Worm (Caenorhabditis elegans): ENCODE measurements around the gene F29B9.11.

The F29B9.11 gene

ce11 chrIV:4657874-4658273 lies 2.1 kb downstream of the F29B9.11 start, which contains the start of gene col-111:
Gene col-111 (minus strand): TSS chrIV:4657974.
- TF ChIP-seq pha-4 (tag; optimal IDR thresholded peaks at IDR 0.05) = no peak
- no peak for TF ChIP-seq unc-120 (tag; optimal IDR thresholded peaks at IDR 0.05; ENCODE audit: poor library complexity, severe bottlenecking)
- no peak for TF ChIP-seq elt-3 (tag; optimal IDR thresholded peaks at IDR 0.05)
- no peak for TF ChIP-seq mls-2 (tag; optimal IDR thresholded peaks at IDR 0.05)
- TF ChIP-seq nhr-12 (tag; optimal IDR thresholded peaks at IDR 0.05) = no peak
- TF ChIP-seq cnd-1 (tag; optimal IDR thresholded peaks at IDR 0.05) = no peak
- no peak for TF ChIP-seq ham-2 (GFP tag; optimal IDR thresholded peaks at IDR 0.05)

ce11 chrIV:4656380-4656779 lies 3.6 kb downstream of the F29B9.11 start:
- TF ChIP-seq mep-1 (tag; optimal IDR thresholded peaks at IDR 0.05) (no peak), unc-120 (tag; optimal IDR thresholded peaks at IDR 0.05; ENCODE audit: poor library complexity, severe bottlenecking) (no peak), lin-32 (GFP tag; optimal IDR thresholded peaks at IDR 0.05) (no peak), flh-1 (GFP tag; optimal IDR thresholded peaks at IDR 0.05) (no peak), drap-1 (GFP tag; optimal IDR thresholded peaks at IDR 0.05) (no peak), M03D4.4 (tag; optimal IDR thresholded peaks at IDR 0.05) (no peak), ceh-43 (GFP tag; optimal IDR thresholded peaks at IDR 0.05) (no peak), nhr-28 (tag; optimal IDR thresholded peaks at IDR 0.05) (no peak), unc-39 (tag; optimal IDR thresholded peaks at IDR 0.05) (no peak), ceh-39 (tag; optimal IDR thresholded peaks at IDR 0.05) (no peak), pha-4 (tag; optimal IDR thresholded peaks at IDR 0.05) (no peak), nhr-76 (tag; optimal IDR thresholded peaks at IDR 0.05) (no peak)

ce11 chrIV:4655979-4656378 lies 4.0 kb downstream of the F29B9.11 start:
- TF ChIP-seq unc-39 (tag; optimal IDR thresholded peaks at IDR 0.05) (no peak), nhr-2 (tag; optimal IDR thresholded peaks at IDR 0.05) (no peak), unc-120 (tag; optimal IDR thresholded peaks at IDR 0.05; ENCODE audit: poor library complexity, severe bottlenecking) (no peak), elt-3 (tag; optimal IDR thresholded peaks at IDR 0.05) (no peak), elt-1 (tag; optimal IDR thresholded peaks at IDR 0.05; ENCODE audit: borderline replicate concordance, insufficient read depth) (no peak)

ce11 chrIV:4653708-4654107 lies 6.3 kb downstream of the F29B9.11 start:
- no peak for TF ChIP-seq nhr-28 (tag; optimal IDR thresholded peaks at IDR 0.05)
- no peak for TF ChIP-seq ceh-43 (GFP tag; optimal IDR thresholded peaks at IDR 0.05)
- TF ChIP-seq sem-2 (GFP tag; optimal IDR thresholded peaks at IDR 0.05) = no peak
- no peak for TF ChIP-seq ham-2 (GFP tag; optimal IDR thresholded peaks at IDR 0.05)
- TF ChIP-seq ceh-39 (tag; optimal IDR thresholded peaks at IDR 0.05) = no peak
- no peak for TF ChIP-seq nhr-237 (tag; optimal IDR thresholded peaks at IDR 0.05)
- no peak for TF ChIP-seq ztf-11 (tag; optimal IDR thresholded peaks at IDR 0.05)
- no peak for TF ChIP-seq elt-1 (tag; optimal IDR thresholded peaks at IDR 0.05; ENCODE audit: borderline replicate concordance, insufficient read depth)
- no peak for TF ChIP-seq ceh-83 (GFP tag; optimal IDR thresholded peaks at IDR 0.05)
- TF ChIP-seq cnd-1 (tag; optimal IDR thresholded peaks at IDR 0.05) = no peak
- TF ChIP-seq unc-62 (GFP tag; optimal IDR thresholded peaks at IDR 0.05) = no peak
- no peak for TF ChIP-seq sptf-1 (tag; optimal IDR thresholded peaks at IDR 0.05)
- no peak for TF ChIP-seq lin-13 (tag; optimal IDR thresholded peaks at IDR 0.05)
- no peak for TF ChIP-seq tbx-8 (GFP tag; optimal IDR thresholded peaks at IDR 0.05)
- TF ChIP-seq nhr-76 (tag; optimal IDR thresholded peaks at IDR 0.05) = no peak
- no peak for TF ChIP-seq ces-1 (GFP tag; optimal IDR thresholded peaks at IDR 0.05)
- no peak for TF ChIP-seq lin-32 (GFP tag; optimal IDR thresholded peaks at IDR 0.05)
- no peak for TF ChIP-seq blmp-1 (tag; optimal IDR thresholded peaks at IDR 0.05)

- TF ChIP-seq zip-8 (tag; optimal IDR thresholded peaks at IDR 0.05) = no peak
These were observed 7.0 kb downstream of the F29B9.11 start, which contains the start of gene psr-1 for ce11 chrIV:4652962-4653361. Gene psr-1 (plus strand): TSS chrIV:4653262.

ce11 chrIV:4652365-4652844 lies 7.6 kb downstream of the F29B9.11 start, which contains the start of gene F29B9.5:
Gene F29B9.5 (plus strand): TSS chrIV:4652415.
- no peak for TF ChIP-seq ceh-43 (GFP tag; optimal IDR thresholded peaks at IDR 0.05)
- no peak for TF ChIP-seq sptf-1 (tag; optimal IDR thresholded peaks at IDR 0.05)
- no peak for TF ChIP-seq nhr-12 (tag; optimal IDR thresholded peaks at IDR 0.05)
